Fruit fly (Drosophila melanogaster): Measurements from ENCODE around the gene RYa-R.

DNA sequence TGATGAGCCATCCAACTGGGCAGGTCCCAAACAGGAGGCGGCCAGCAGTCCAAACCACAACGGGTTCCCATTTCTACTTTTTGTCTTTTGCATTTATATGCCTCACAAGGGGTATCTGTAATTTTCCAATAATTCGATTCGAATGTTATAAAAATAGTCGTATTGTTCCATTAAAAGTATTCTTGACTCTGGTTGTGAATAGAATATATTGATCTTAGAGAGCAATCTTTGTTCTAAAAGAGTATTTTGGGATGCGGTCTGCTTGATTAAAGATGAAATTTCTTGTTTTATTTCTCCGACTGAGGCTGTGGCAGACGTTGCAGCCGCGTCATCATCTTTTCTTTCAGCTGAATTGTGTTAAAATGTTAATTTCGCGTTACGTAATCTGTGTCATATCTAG, 37.2 kb downstream of the RYa-R start:
- TF ChIP-seq CG8478 (optimal IDR thresholded peaks at IDR 0.05) (no peak), psq (optimal IDR thresholded peaks at IDR 0.05) (no peak), pan (optimal IDR thresholded peaks at IDR 0.05) (no peak), usp (GFP tag; optimal IDR thresholded peaks at IDR 0.05) (no peak)

Data from whole organism.